Fruit fly (Drosophila melanogaster) whole organism, prepupa: ENCODE measurements around the gene upd2.

Experiments used
- Blimp-1 ChIP-seq: fragments of 200-800 bp; sonication (Bioruptor generic); optimal IDR thresholded peaks from 3 replicates; lab custom pipeline; 2017; ENCODE audit warnings: missing biosample characterization, missing genetic modification characterization, mild to moderate bottlenecking, moderate library complexity, missing genetic modification reagents
- CG11902 ChIP-seq: fragments of 200-800 bp; sonication (Bioruptor generic); optimal IDR thresholded peaks from 3 replicates; lab custom pipeline; 2016; ENCODE audit warnings: missing biosample characterization, missing genetic modification characterization
- CG31627 ChIP-seq: fragments of 200-800 bp; sonication (Bioruptor generic); optimal IDR thresholded peaks from 3 replicates; lab custom pipeline; 2016; ENCODE audit warnings: missing biosample characterization, missing genetic modification characterization
- CG6792 ChIP-seq: fragments of 200-800 bp; sonication (Bioruptor generic); optimal IDR thresholded peaks from 3 replicates; lab custom pipeline; 2016; ENCODE audit warnings: missing biosample characterization, missing genetic modification characterization
- CG6854 ChIP-seq: fragments of 200-800 bp; sonication (Bioruptor generic); optimal IDR thresholded peaks from 2 replicates; lab custom pipeline; 2017; ENCODE audit warnings: missing biosample characterization, mild to moderate bottlenecking, missing genetic modification characterization
- CG7368 ChIP-seq: fragments of 200-800 bp; sonication (Bioruptor generic); optimal IDR thresholded peaks from 3 replicates; lab custom pipeline; 2016; ENCODE audit warnings: missing biosample characterization, missing genetic modification characterization
- Eip93F ChIP-seq: fragments of 200-800 bp; sonication (Bioruptor generic); optimal IDR thresholded peaks from 2 replicates; lab custom pipeline; 2016; ENCODE audit warnings: missing biosample characterization, mild to moderate bottlenecking, missing genetic modification characterization
- Hr4 ChIP-seq: fragments of 200-800 bp; sonication (Bioruptor generic); optimal IDR thresholded peaks from 3 replicates; lab custom pipeline; 2016; ENCODE audit warnings: missing biosample characterization, missing genetic modification characterization
- cyc ChIP-seq: fragments of 200-800 bp; sonication (Bioruptor generic); optimal IDR thresholded peaks from 3 replicates; lab custom pipeline; 2016; ENCODE audit warnings: missing biosample characterization, missing genetic modification characterization
- fd85E ChIP-seq: fragments of 200-800 bp; sonication (Bioruptor generic); optimal IDR thresholded peaks from 3 replicates; lab custom pipeline; 2016; ENCODE audit warnings: missing biosample characterization, missing genetic modification characterization
- pdm3 ChIP-seq: fragments of 200-800 bp; sonication (Bioruptor generic); optimal IDR thresholded peaks from 3 replicates; lab custom pipeline; 2016; ENCODE audit warnings: missing biosample characterization, missing genetic modification characterization

dm6 chrX:18208930-18209477 lies 34.1 kb downstream of the upd2 start, which contains the start of gene Him:
- TF ChIP-seq CG11902 (no peak), fd85E (no peak), Hr4 (GFP tag; lab: Kevin White, UChicago) (no peak), cyc (no peak), pdm3 (GFP tag; lab: Kevin White, UChicago) (no peak), CG31627 (GFP tag; lab: Kevin White, UChicago) (no peak), Blimp-1 (GFP tag; lab: Kevin White, UChicago) (no peak), CG6792 (GFP tag; lab: Kevin White, UChicago) (no peak), CG7368 (GFP tag; lab: Kevin White, UChicago) (no peak), Eip93F (GFP tag; lab: Kevin White, UChicago) (no peak), CG6854 (GFP tag; lab: Kevin White, UChicago) (no peak)
